Worm (Caenorhabditis elegans) whole organism, late embryonic: ENCODE data around the gene ZK470.1.

ENCODE experiments used
- T23F11.4 ChIP-seq: fragments of 200-800 bp; sonication (Bioruptor generic); optimal IDR thresholded peaks from 2 replicates; lab custom pipeline; 2018; ENCODE audit warnings: mild to moderate bottlenecking, missing genetic modification characterization, missing compliant biosample characterization
- ama-1 ChIP-seq: fragments of 150-350 bp; optimal IDR thresholded peaks from 2 replicates; lab custom pipeline; 2014
- ceh-14 ChIP-seq: sonication (generic microtip); optimal IDR thresholded peaks from 2 replicates; lab custom pipeline; 2016; ENCODE audit warnings: missing genotype, missing genetic modification characterization, missing compliant biosample characterization
- ceh-31 ChIP-seq: sonication (generic microtip); optimal IDR thresholded peaks from 2 replicates; lab custom pipeline; 2016; ENCODE audit warnings: missing genetic modification characterization, missing compliant biosample characterization
- hlh-15 ChIP-seq: sonication (generic microtip); optimal IDR thresholded peaks from 2 replicates; lab custom pipeline; 2016; ENCODE audit warnings: missing genetic modification characterization, missing compliant biosample characterization
- nhr-11 ChIP-seq: fragments of 150-350 bp; optimal IDR thresholded peaks from 2 replicates; lab custom pipeline; 2014; ENCODE audit warnings: missing biosample characterization, missing genetic modification characterization
- tbx-2 ChIP-seq: sonication (generic microtip); optimal IDR thresholded peaks from 2 replicates; lab custom pipeline; 2016; ENCODE audit warnings: missing genetic modification characterization, missing compliant biosample characterization

DNA sequence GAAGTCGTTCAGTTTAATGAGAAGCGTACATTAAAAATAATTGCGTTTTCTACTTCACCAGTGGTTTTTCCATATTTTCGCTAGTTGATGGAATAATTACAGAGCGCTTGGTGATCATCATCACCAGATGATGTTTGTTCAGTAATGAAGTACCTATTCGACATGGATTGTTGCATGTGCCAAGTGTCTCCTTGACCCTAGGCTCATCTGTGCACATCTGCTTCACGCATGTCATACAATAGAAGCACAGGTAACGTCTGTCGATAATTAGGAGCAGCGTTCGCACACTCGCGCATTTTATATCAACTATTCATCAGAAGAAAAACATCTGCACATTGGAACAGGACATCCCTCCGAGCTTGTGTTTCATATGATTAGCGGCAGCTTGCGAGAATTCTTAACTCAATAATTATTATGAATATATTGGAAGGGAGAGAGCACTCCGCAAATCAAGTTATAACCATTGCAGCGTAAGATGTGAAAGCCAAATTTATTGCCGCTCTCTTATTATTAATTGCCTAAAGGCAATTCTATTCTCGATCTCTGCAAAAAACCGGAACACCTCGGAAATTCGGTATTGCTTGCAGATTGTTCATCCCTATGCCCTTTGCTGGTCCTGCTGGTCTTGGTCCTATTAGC, 38.2 kb upstream of the ZK470.1 start:
- TF ChIP-seq nhr-11 (tag; lab: Kevin White, UChicago) (no peak), ama-1 (lab: Kevin White, UChicago) (no peak), tbx-2 (tag; lab: Kevin White, UChicago) (no peak), ceh-31 (tag; lab: Kevin White, UChicago) (no peak), hlh-15 (tag; lab: Kevin White, UChicago) (no peak), T23F11.4 (GFP tag; lab: Kevin White, UChicago) (no peak), ceh-14 (tag; lab: Kevin White, UChicago) (no peak)
